Worm (Caenorhabditis elegans) whole organism, late embryonic: ENCODE data around the gene Y73B6BL.37.

Experiments
- che-1 ChIP-seq: sonication (generic microtip); optimal IDR thresholded peaks from 2 replicates; lab custom pipeline; 2016; ENCODE audit warnings: mild to moderate bottlenecking, missing genetic modification characterization, missing compliant biosample characterization
- elt-2 ChIP-seq: sonication (generic microtip); optimal IDR thresholded peaks from 2 replicates; lab custom pipeline; 2016; ENCODE audit warnings: missing genetic modification reagents, missing genetic modification characterization, missing compliant biosample characterization
- ets-4 ChIP-seq: sonication (generic microtip); optimal IDR thresholded peaks from 2 replicates; lab custom pipeline; 2016; ENCODE audit warnings: missing genetic modification characterization, missing compliant biosample characterization
- hlh-13 ChIP-seq: fragments of 200-800 bp; sonication (Bioruptor generic); optimal IDR thresholded peaks from 2 replicates; lab custom pipeline; 2018; ENCODE audit warnings: mild to moderate bottlenecking, missing genetic modification characterization, missing compliant biosample characterization
- mec-3 ChIP-seq: sonication (generic microtip); optimal IDR thresholded peaks from 2 replicates; lab custom pipeline; 2016; ENCODE audit warnings: borderline replicate concordance, missing genetic modification characterization, missing compliant biosample characterization
- pag-3 ChIP-seq: sonication (generic microtip); optimal IDR thresholded peaks from 2 replicates; lab custom pipeline; 2016; ENCODE audit warnings: missing compliant biosample characterization, missing genetic modification characterization, borderline replicate concordance
- pqm-1 ChIP-seq: sonication (generic microtip); optimal IDR thresholded peaks from 2 replicates; lab custom pipeline; 2016; ENCODE audit warnings: missing genetic modification characterization, missing compliant biosample characterization

DNA sequence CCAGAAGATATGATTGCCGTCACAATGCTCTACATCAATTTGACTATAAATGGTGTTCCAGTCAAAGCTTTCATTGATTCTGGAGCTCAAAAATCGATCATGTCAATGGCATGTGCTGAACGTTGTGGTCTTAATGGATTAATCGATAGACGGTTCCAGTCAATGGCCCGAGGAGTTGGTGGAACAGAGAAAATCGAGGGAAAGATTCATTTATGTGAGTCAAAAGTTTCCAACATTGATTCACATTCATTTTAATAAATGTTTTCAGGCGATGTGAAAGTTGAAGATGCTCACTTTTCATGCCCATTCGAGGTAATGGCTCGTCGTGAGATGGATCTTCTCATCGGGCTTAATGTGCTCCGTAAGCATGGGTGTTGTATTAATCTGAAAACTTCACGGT is 36.6 kb downstream of the Y73B6BL.37 start:
- TF ChIP-seq ets-4 (tag; lab: Kevin White, UChicago), result no peak
- TF ChIP-seq che-1 (tag; lab: Kevin White, UChicago), result no peak
- TF ChIP-seq elt-2 (tag; lab: Kevin White, UChicago), result no peak
- no peak for TF ChIP-seq hlh-13 (GFP tag; lab: Kevin White, UChicago)
- TF ChIP-seq mec-3, result no peak
- no peak for TF ChIP-seq pag-3
- TF ChIP-seq pqm-1 (tag; lab: Kevin White, UChicago), result no peak
